Comparison of ENCODE assay signal across 1 fruit fly cellular context in genomic region chr3R:11200042-11200884, dm6.
A peak's percentile ranks its signal among the peaks of the same experiment; 100 is the strongest.
TF ChIP-seq lines count a peak whose summit lies in the region.

No protein-coding gene starts in this region.

TF ChIP-seq in whole organism, embryonic, 481 proteins besides CTCF, POLR2A, EP300 and RAD21 (continued from another document and continues in another):
- TF ChIP-seq run (tag; optimal IDR thresholded peaks at IDR 0.05; lab: Kevin White, UChicago) (no peak), MESR4 (GFP tag; optimal IDR thresholded peaks at IDR 0.05; lab: Kevin White, UChicago) (no peak), slp2 (GFP tag; optimal IDR thresholded peaks at IDR 0.05; lab: Kevin White, UChicago) (no peak), CG32532 (GFP tag; IDR thresholded peaks at IDR 0.05; lab: Robert Waterston, UW) (no peak), Sox100B (GFP tag; optimal IDR thresholded peaks at IDR 0.05; lab: Kevin White, UChicago) (peak; percentile 30), CG34376 (GFP tag; optimal IDR thresholded peaks at IDR 0.05; lab: Kevin White, UChicago) (peak; percentile 63), CG10431 (GFP tag; optimal IDR thresholded peaks at IDR 0.05; lab: Kevin White, UChicago) (no peak), CG6175 (GFP tag; IDR thresholded peaks at IDR 0.05; lab: Robert Waterston, UW) (no peak), ro (GFP tag; IDR thresholded peaks at IDR 0.05; lab: Robert Waterston, UW) (no peak), CG3407 (GFP tag; optimal IDR thresholded peaks at IDR 0.05; lab: Kevin White, UChicago) (no peak), ind (GFP tag; optimal IDR thresholded peaks at IDR 0.05; lab: Kevin White, UChicago) (no peak), chinmo (GFP tag; IDR thresholded peaks at IDR 0.05; lab: Robert Waterston, UW; ENCODE audit: partially characterized antibody) (0 out of 4 replicates have a peak, but pooled peaks have one; percentile 34), CG12236 (GFP tag; optimal IDR thresholded peaks at IDR 0.05; lab: Kevin White, UChicago) (no peak), Chrac-16 (GFP tag; optimal IDR thresholded peaks at IDR 0.05; lab: Kevin White, UChicago) (no peak), Sin3A (optimal IDR thresholded peaks at IDR 0.05; lab: Kevin White, UChicago) (no peak), CG7963 (GFP tag; IDR thresholded peaks at IDR 0.05; lab: Robert Waterston, UW; ENCODE audit: partially characterized antibody) (no peak), Adf1 (GFP tag; IDR thresholded peaks at IDR 0.05; lab: Robert Waterston, UW) (no peak), dimm (GFP tag; IDR thresholded peaks at IDR 0.05; lab: Robert Waterston, UW) (no peak), CG42726 (GFP tag; IDR thresholded peaks at IDR 0.05; lab: Robert Waterston, UW; ENCODE audit: partially characterized antibody) (no peak), CG10543 (GFP tag; optimal IDR thresholded peaks at IDR 0.05; lab: Kevin White, UChicago) (peak; percentile 30), bsh (GFP tag; optimal IDR thresholded peaks at IDR 0.05; lab: Kevin White, UChicago) (no peak), Drgx (GFP tag; IDR thresholded peaks at IDR 0.05; lab: Robert Waterston, UW) (no peak), zen2 (GFP tag; IDR thresholded peaks at IDR 0.05; lab: Robert Waterston, UW; ENCODE audit: partially characterized antibody) (no peak), schlank (tag; optimal IDR thresholded peaks at IDR 0.05; lab: Kevin White, UChicago) (no peak), Atf6 (GFP tag; IDR thresholded peaks at IDR 0.05; lab: Robert Waterston, UW) (no peak; the same call in 1 of the 2 replicates), CG11723 (GFP tag; optimal IDR thresholded peaks at IDR 0.05; lab: Kevin White, UChicago) (no peak), CG10267 (tag; optimal IDR thresholded peaks at IDR 0.05; lab: Kevin White, UChicago) (no peak), fd96Cb (tag; optimal IDR thresholded peaks at IDR 0.05; lab: Kevin White, UChicago) (no peak), CG18599 (GFP tag; optimal IDR thresholded peaks at IDR 0.05; lab: Kevin White, UChicago) (no peak), grau (tag; optimal IDR thresholded peaks at IDR 0.05; lab: Kevin White, UChicago) (no peak), Elba2 (GFP tag; optimal IDR thresholded peaks at IDR 0.05; lab: Kevin White, UChicago) (no peak), Ets65A (GFP tag; lab: Kevin White, UChicago) (peak; percentile 25), Trl (optimal IDR thresholded peaks at IDR 0.05; lab: Kevin White, UChicago) (peak; percentile 41 to 84), Trl (GFP tag; optimal IDR thresholded peaks at IDR 0.05; lab: Kevin White, UChicago) (no peak), CG12299 (tag; optimal IDR thresholded peaks at IDR 0.05; lab: Kevin White, UChicago) (no peak), Mrtf (GFP tag; IDR thresholded peaks at IDR 0.05; lab: Robert Waterston, UW) (no peak), Bteb2 (GFP tag; optimal IDR thresholded peaks at IDR 0.05; lab: Kevin White, UChicago) (no peak), Spps (tag; optimal IDR thresholded peaks at IDR 0.05; lab: Kevin White, UChicago) (no peak), CG4820 (GFP tag; optimal IDR thresholded peaks at IDR 0.05; lab: Kevin White, UChicago) (no peak), CG10565 (GFP tag; optimal IDR thresholded peaks at IDR 0.05; lab: Kevin White, UChicago) (no peak), CG12219 (GFP tag; optimal IDR thresholded peaks at IDR 0.05; lab: Kevin White, UChicago) (no peak), klu (GFP tag; IDR thresholded peaks at IDR 0.05; lab: Robert Waterston, UW) (no peak), amos (GFP tag; IDR thresholded peaks at IDR 0.05; lab: Robert Waterston, UW; ENCODE audit: partially characterized antibody) (no peak; the same call in 1 of the 2 replicates), cg (GFP tag; optimal IDR thresholded peaks at IDR 0.05; lab: Kevin White, UChicago) (peak; percentile 43), corto (GFP tag; optimal IDR thresholded peaks at IDR 0.05; lab: Kevin White, UChicago) (no peak), Awh (GFP tag; IDR thresholded peaks at IDR 0.05; lab: Robert Waterston, UW) (no peak), Dp (GFP tag; optimal IDR thresholded peaks at IDR 0.05; lab: Kevin White, UChicago) (no peak), wor (GFP tag; IDR thresholded peaks at IDR 0.05; lab: Robert Waterston, UW) (no peak), Ada2b (GFP tag; IDR thresholded peaks at IDR 0.05; lab: Robert Waterston, UW) (no peak), CG7786 (GFP tag; optimal IDR thresholded peaks at IDR 0.05; lab: Kevin White, UChicago) (no peak), Abd-B (GFP tag; optimal IDR thresholded peaks at IDR 0.05; lab: Kevin White, UChicago) (no peak), CG6683 (GFP tag; optimal IDR thresholded peaks at IDR 0.05; lab: Kevin White, UChicago) (no peak), CG8478 (optimal IDR thresholded peaks at IDR 0.05; lab: Kevin White, UChicago) (no peak), CkIIα-i1 (GFP tag; IDR thresholded peaks at IDR 0.05; lab: Robert Waterston, UW) (no peak), jing (GFP tag; optimal IDR thresholded peaks at IDR 0.05; lab: Kevin White, UChicago) (no peak), CG12659 (GFP tag; optimal IDR thresholded peaks at IDR 0.05; lab: Kevin White, UChicago) (no peak), pfk (GFP tag; optimal IDR thresholded peaks at IDR 0.05; lab: Kevin White, UChicago) (no peak), CG34422 (GFP tag; IDR thresholded peaks at IDR 0.05; lab: Robert Waterston, UW) (peak; percentile 13; the same call in 1 of the 3 replicates), phol (tag; optimal IDR thresholded peaks at IDR 0.05; lab: Kevin White, UChicago) (no peak), gce (GFP tag; IDR thresholded peaks at IDR 0.05; lab: Robert Waterston, UW) (no peak), CG30431 (GFP tag; optimal IDR thresholded peaks at IDR 0.05; lab: Kevin White, UChicago) (no peak), CG10462 (GFP tag; optimal IDR thresholded peaks at IDR 0.05; lab: Kevin White, UChicago) (no peak), Gsc (GFP tag; IDR thresholded peaks at IDR 0.05; lab: Robert Waterston, UW) (no peak), Dbx (GFP tag; IDR thresholded peaks at IDR 0.05; lab: Robert Waterston, UW) (no peak), sug (tag; optimal IDR thresholded peaks at IDR 0.05; lab: Kevin White, UChicago) (peak; percentile 85), NfI (GFP tag; optimal IDR thresholded peaks at IDR 0.05; lab: Kevin White, UChicago) (no peak), Hr78 (GFP tag; optimal IDR thresholded peaks at IDR 0.05; lab: Kevin White, UChicago) (no peak), CG14667 (GFP tag; IDR thresholded peaks at IDR 0.05; lab: Robert Waterston, UW) (no peak), Fer1 (GFP tag; optimal IDR thresholded peaks at IDR 0.05; lab: Kevin White, UChicago) (no peak), unc-4 (GFP tag; IDR thresholded peaks at IDR 0.05; lab: Robert Waterston, UW; ENCODE audit: partially characterized antibody) (0 out of 2 replicates have a peak, but pooled peaks have one; percentile 15), CG12744 (GFP tag; optimal IDR thresholded peaks at IDR 0.05; lab: Kevin White, UChicago) (no peak), CG17912 (GFP tag; optimal IDR thresholded peaks at IDR 0.05; lab: Kevin White, UChicago) (no peak), dmrt99B (tag; optimal IDR thresholded peaks at IDR 0.05; lab: Kevin White, UChicago) (no peak), CG18011 (GFP tag; optimal IDR thresholded peaks at IDR 0.05; lab: Kevin White, UChicago) (no peak), fu2 (GFP tag; optimal IDR thresholded peaks at IDR 0.05; lab: Kevin White, UChicago) (no peak), stc (GFP tag; IDR thresholded peaks at IDR 0.05; lab: Robert Waterston, UW) (0 out of 2 replicates have a peak, but pooled peaks have one; percentile 16), mirr (GFP tag; optimal IDR thresholded peaks at IDR 0.05; lab: Kevin White, UChicago) (peak; percentile 65), sqz (GFP tag; optimal IDR thresholded peaks at IDR 0.05; lab: Kevin White, UChicago) (no peak), ci (GFP tag; IDR thresholded peaks at IDR 0.05; lab: Robert Waterston, UW) (no peak), CG9727 (GFP tag; optimal IDR thresholded peaks at IDR 0.05; lab: Kevin White, UChicago) (no peak), CG17829 (tag; optimal IDR thresholded peaks at IDR 0.05; lab: Kevin White, UChicago) (peak; percentile 14), lbe (GFP tag; optimal IDR thresholded peaks at IDR 0.05; lab: Kevin White, UChicago) (no peak), insv (GFP tag; optimal IDR thresholded peaks at IDR 0.05; lab: Kevin White, UChicago) (no peak), nmo (GFP tag; optimal IDR thresholded peaks at IDR 0.05; lab: Kevin White, UChicago) (no peak), NC2α (GFP tag; optimal IDR thresholded peaks at IDR 0.05; lab: Kevin White, UChicago) (no peak), Ravus (GFP tag; IDR thresholded peaks at IDR 0.05; lab: Robert Waterston, UW) (no peak), rib (GFP tag; IDR thresholded peaks at IDR 0.05; lab: Robert Waterston, UW) (no peak), CG31365 (tag; optimal IDR thresholded peaks at IDR 0.05; lab: Kevin White, UChicago) (no peak), tin (GFP tag; optimal IDR thresholded peaks at IDR 0.05; lab: Kevin White, UChicago) (no peak), ATbp (GFP tag; optimal IDR thresholded peaks at IDR 0.05; lab: Kevin White, UChicago) (peak; percentile 46), CG7372 (GFP tag; IDR thresholded peaks at IDR 0.05; lab: Robert Waterston, UW) (peak; percentile 42; the same call in 1 of the 2 replicates), CG12391 (tag; optimal IDR thresholded peaks at IDR 0.05; lab: Kevin White, UChicago) (no peak), Gug (GFP tag; IDR thresholded peaks at IDR 0.05; lab: Robert Waterston, UW) (no peak), CG8388 (GFP tag; optimal IDR thresholded peaks at IDR 0.05; lab: Kevin White, UChicago) (no peak), Rx (GFP tag; IDR thresholded peaks at IDR 0.05; lab: Robert Waterston, UW) (no peak), fru (optimal IDR thresholded peaks at IDR 0.05; lab: Kevin White, UChicago) (no peak), CG18764 (GFP tag; optimal IDR thresholded peaks at IDR 0.05; lab: Kevin White, UChicago) (no peak), B-H1 (GFP tag; IDR thresholded peaks at IDR 0.05; lab: Robert Waterston, UW) (no peak), Hmr (GFP tag; optimal IDR thresholded peaks at IDR 0.05; lab: Kevin White, UChicago) (no peak), pho (GFP tag; optimal IDR thresholded peaks at IDR 0.05; lab: Kevin White, UChicago) (no peak), z (GFP tag; IDR thresholded peaks at IDR 0.05; lab: Robert Waterston, UW) (no peak), da (GFP tag; optimal IDR thresholded peaks at IDR 0.05; lab: Kevin White, UChicago) (no peak), CG13296 (GFP tag; optimal IDR thresholded peaks at IDR 0.05; lab: Kevin White, UChicago) (no peak), sob (GFP tag; IDR thresholded peaks at IDR 0.05; lab: Robert Waterston, UW) (no peak), vvl (GFP tag; IDR thresholded peaks at IDR 0.05; lab: Robert Waterston, UW) (no peak), CG15514 (GFP tag; optimal IDR thresholded peaks at IDR 0.05; lab: Kevin White, UChicago) (no peak), Jarid2 (GFP tag; optimal IDR thresholded peaks at IDR 0.05; lab: Kevin White, UChicago) (peak; percentile 35), twi (tag; optimal IDR thresholded peaks at IDR 0.05; lab: Kevin White, UChicago) (no peak), Hsf (GFP tag; optimal IDR thresholded peaks at IDR 0.05; lab: Kevin White, UChicago) (no peak), pb (GFP tag; optimal IDR thresholded peaks at IDR 0.05; lab: Kevin White, UChicago) (no peak), CG4617 (GFP tag; optimal IDR thresholded peaks at IDR 0.05; lab: Kevin White, UChicago; ENCODE audit: borderline replicate concordance) (no peak), TFAM (GFP tag; optimal IDR thresholded peaks at IDR 0.05; lab: Kevin White, UChicago) (no peak), trh (GFP tag; optimal IDR thresholded peaks at IDR 0.05; lab: Kevin White, UChicago) (no peak), zf30C (GFP tag; optimal IDR thresholded peaks at IDR 0.05; lab: Kevin White, UChicago) (no peak), Hr3 (GFP tag; optimal IDR thresholded peaks at IDR 0.05; lab: Kevin White, UChicago) (no peak), Oaz (GFP tag; IDR thresholded peaks at IDR 0.05; lab: Robert Waterston, UW) (no peak), eve (GFP tag; optimal IDR thresholded peaks at IDR 0.05; lab: Kevin White, UChicago) (no peak), Nf-YB (GFP tag; optimal IDR thresholded peaks at IDR 0.05; lab: Kevin White, UChicago) (no peak), unpg (GFP tag; optimal IDR thresholded peaks at IDR 0.05; lab: Kevin White, UChicago) (no peak), CG11696 (GFP tag; IDR thresholded peaks at IDR 0.05; lab: Robert Waterston, UW) (no peak), Med (GFP tag; lab: Kevin White, UChicago) (peak; percentile 57), CG11085 (GFP tag; IDR thresholded peaks at IDR 0.05; lab: Robert Waterston, UW) (no peak), CG8359 (GFP tag; optimal IDR thresholded peaks at IDR 0.05; lab: Kevin White, UChicago; ENCODE audit: borderline replicate concordance) (no peak), CG1603 (tag; optimal IDR thresholded peaks at IDR 0.05; lab: Kevin White, UChicago) (no peak), Dip2 (GFP tag; IDR thresholded peaks at IDR 0.05; lab: Robert Waterston, UW) (no peak), CG7839 (tag; optimal IDR thresholded peaks at IDR 0.05; lab: Kevin White, UChicago) (no peak), Atf3 (GFP tag; optimal IDR thresholded peaks at IDR 0.05; lab: Kevin White, UChicago) (no peak), tup (GFP tag; optimal IDR thresholded peaks at IDR 0.05; lab: Kevin White, UChicago) (no peak), CG11456 (GFP tag; IDR thresholded peaks at IDR 0.05; lab: Robert Waterston, UW) (0 out of 3 replicates have a peak, but pooled peaks have one; percentile 36), nom (GFP tag; optimal IDR thresholded peaks at IDR 0.05; lab: Kevin White, UChicago) (peak; percentile 1), al (GFP tag; IDR thresholded peaks at IDR 0.05; lab: Robert Waterston, UW) (no peak), BtbVII (GFP tag; optimal IDR thresholded peaks at IDR 0.05; lab: Kevin White, UChicago) (no peak), hkb (optimal IDR thresholded peaks at IDR 0.05; lab: Kevin White, UChicago) (no peak), hkb (GFP tag; IDR thresholded peaks at IDR 0.05; lab: Robert Waterston, UW) (no peak), CG8281 (tag; optimal IDR thresholded peaks at IDR 0.05; lab: Kevin White, UChicago) (no peak), stwl (tag; optimal IDR thresholded peaks at IDR 0.05; lab: Kevin White, UChicago) (no peak), CG10979 (tag; optimal IDR thresholded peaks at IDR 0.05; lab: Kevin White, UChicago) (no peak), Deaf1 (tag; optimal IDR thresholded peaks at IDR 0.05; lab: Kevin White, UChicago) (no peak), Pdp1 (GFP tag; optimal IDR thresholded peaks at IDR 0.05; lab: Kevin White, UChicago) (peak in 1 of 2 experiments; percentile 98), ftz-f1 (GFP tag; optimal IDR thresholded peaks at IDR 0.05; lab: Kevin White, UChicago) (no peak)
